Worm (Caenorhabditis elegans): ENCODE measurements around the gene nspe-4.

- TF ChIP-seq nhr-25 (tag; optimal IDR thresholded peaks at IDR 0.05; ENCODE audit: borderline replicate concordance, insufficient read depth) (no peak), nhr-48 (tag; optimal IDR thresholded peaks at IDR 0.05) (no peak), hlh-30 (tag; optimal IDR thresholded peaks at IDR 0.05; ENCODE audit: insufficient read depth) (no peak), vab-7 (GFP tag; IDR thresholded peaks at IDR 0.05) (no peak), mep-1 (tag; optimal IDR thresholded peaks at IDR 0.05) (no peak), ceh-28 (tag; optimal IDR thresholded peaks at IDR 0.05) (no peak), pqm-1 (tag; optimal IDR thresholded peaks at IDR 0.05) (peak; percentile 40), nhr-28 (tag; optimal IDR thresholded peaks at IDR 0.05) (peak; percentile 55), arid-1 (GFP tag; conservative IDR thresholded peaks at IDR 0.05) (no peak), ztf-11 (tag; optimal IDR thresholded peaks at IDR 0.05) (no peak), mdl-1 (tag; optimal IDR thresholded peaks at IDR 0.05) (no peak), skn-1 (tag; optimal IDR thresholded peaks at IDR 0.05) (no peak)
Measured at ce11 chrII:12577754-12578153, 34.6 kb upstream of the nspe-4 start, which contains the start of gene clec-8.

Measured in whole organism, L4 larva.